Fruit fly (Drosophila melanogaster) S2 (cell line): ENCODE data around the gene CG1927.

ENCODE experiments used
- CG8478 ChIP-seq: fragments of >200 bp; optimal IDR thresholded peaks from 2 replicates; lab custom pipeline; 2018
- CTCF ChIP-seq, 2 experiments: fragments of >200 bp; optimal IDR thresholded peaks; 2 replicates each; lab custom pipeline; 2018

dm6 chr3L:1928959-1929358 lies 40.9 kb downstream of the CG1927 start:
- no peak for TF ChIP-seq CTCF (optimal IDR thresholded peaks at IDR 0.05; lab: Kevin White, UChicago)
- TF ChIP-seq CG8478 (lab: Kevin White, UChicago): no peak
